Worm (Caenorhabditis elegans) whole organism, dauer: ENCODE results near the gene srsx-36.
"Not testable (repeated sequence)": the region's sequence is repeated elsewhere in the genome, so short reads cannot be mapped to it uniquely, and the experiment has no call there.

Source experiments
- unc-62 ChIP-seq: sonication (generic microtip); optimal IDR thresholded peaks from 2 replicates; lab custom pipeline; 2017; ENCODE audit warnings: missing biosample characterization, missing genetic modification reagents, missing genetic modification characterization

The srsx-36 gene

DNA sequence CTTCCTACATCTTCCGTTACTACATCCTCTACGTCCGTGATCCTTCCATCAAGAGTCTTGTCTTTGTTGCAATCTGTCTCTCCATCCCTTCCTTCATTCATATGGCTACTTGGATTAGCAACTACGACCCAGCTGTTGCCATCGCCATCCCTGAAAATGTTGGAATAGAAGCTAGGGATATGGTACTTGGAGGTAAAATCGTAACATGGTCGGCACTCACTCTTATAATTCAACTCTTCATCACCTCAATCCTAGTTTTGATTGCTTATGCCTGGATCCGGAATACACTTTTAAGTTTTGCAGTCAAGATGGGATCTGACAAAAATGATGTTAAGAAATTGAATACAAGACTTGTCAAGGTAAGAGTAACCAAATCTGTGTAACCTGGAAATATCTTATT is 5.7 kb downstream of the srsx-36 start, which contains the start of gene T26E4.18:
Gene T26E4.18, minus strand, starts transcription at position 101 of the 400 bp plus-strand sequence.
- TF ChIP-seq unc-62 = not testable (repeated sequence)

ce11 chrV:15803079-15803478 is 6.4 kb downstream of the srsx-36 start, which contains the start of gene srd-27:
Gene srd-27 (plus strand): TSS chrV:15803379.
- not testable (repeated sequence) for TF ChIP-seq unc-62

ce11 chrV:15802623-15803022 is 6.8 kb downstream of the srsx-36 start, which contains the start of gene T26E4.9:
Gene T26E4.9 (minus strand): TSS chrV:15802723.
- TF ChIP-seq unc-62 = not testable (repeated sequence)

- TF ChIP-seq unc-62 = no peak
Measured at ce11 chrV:15798108-15798507, 11.3 kb downstream of the srsx-36 start, which contains the start of gene T26E4.10. Gene T26E4.10 (minus strand): TSS chrV:15798208.

ce11 chrV:15796087-15796486 is 13.4 kb downstream of the srsx-36 start, which contains the start of gene nhr-223:
Gene nhr-223 (plus strand): TSS chrV:15796387.
- no peak for TF ChIP-seq unc-62

ce11 chrV:15793270-15793669 is 16.2 kb downstream of the srsx-36 start, which contains the start of gene T26E4.7:
Gene T26E4.7 (plus strand): TSS chrV:15793570.
- no peak for TF ChIP-seq unc-62

ce11 chrV:15792409-15792808 is 17.0 kb downstream of the srsx-36 start, which contains the start of gene T26E4.4:
Gene T26E4.4 (minus strand): TSS chrV:15792509.
- no peak for TF ChIP-seq unc-62

ce11 chrV:15782494-15782893 is 26.9 kb downstream of the srsx-36 start, which contains the start of gene T26E4.3:
Gene T26E4.3 (plus strand): TSS chrV:15782794.
- no peak for TF ChIP-seq unc-62

DNA sequence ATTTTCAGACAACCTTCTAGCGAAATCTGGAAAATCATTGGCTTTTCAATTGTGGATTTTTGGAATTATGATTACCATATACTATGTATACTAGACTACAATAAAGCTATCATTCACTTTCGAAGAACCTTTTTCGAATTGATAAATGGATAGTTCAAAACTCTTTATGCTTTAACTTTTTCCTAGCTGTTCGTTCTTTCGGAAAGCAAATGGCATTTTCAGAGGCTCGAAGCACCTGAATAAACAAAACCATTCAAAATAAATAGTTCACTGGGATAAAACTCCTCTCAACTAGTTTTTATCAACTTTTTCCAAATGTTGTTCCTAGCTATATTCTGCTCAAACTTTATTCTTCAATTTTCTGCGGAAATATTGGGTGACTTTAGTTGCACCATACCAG is 28.4 kb downstream of the srsx-36 start, which contains the start of gene T26E4.2:
Gene T26E4.2, plus strand, starts transcription at position 301 of the 400 bp plus-strand sequence.
- no peak for TF ChIP-seq unc-62

DNA sequence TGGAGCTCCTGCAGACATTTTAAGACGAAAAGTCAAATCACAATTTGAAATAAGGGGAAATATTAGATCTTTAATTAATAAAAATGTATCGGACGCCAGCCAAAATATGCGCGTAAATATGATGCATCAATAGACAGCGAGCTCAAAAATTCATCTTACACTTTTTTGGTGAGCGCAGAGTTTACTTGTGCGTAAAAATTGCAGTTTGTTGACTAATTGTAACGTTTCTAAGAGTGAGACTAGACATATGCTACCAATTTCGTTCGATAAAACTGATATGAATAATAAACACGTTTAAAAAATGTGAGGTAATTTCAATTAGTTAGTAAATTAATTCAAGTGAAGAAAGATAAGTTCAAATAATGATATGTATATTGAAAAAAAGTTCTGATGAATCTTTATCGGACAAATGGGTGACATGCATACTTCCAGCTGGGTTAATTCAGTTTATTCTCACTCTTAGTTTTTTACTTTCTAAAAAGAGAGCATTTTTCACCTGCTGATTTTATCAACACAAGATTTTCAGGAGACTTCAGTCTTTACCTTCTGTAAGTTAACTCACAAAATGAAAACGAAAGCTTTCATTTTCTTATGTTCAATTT is 30.2 kb downstream of the srsx-36 start, which contains the start of the genes nhr-285 and irld-52:
Gene nhr-285, minus strand, starts transcription at position 101 of the 602 bp plus-strand sequence.
Gene irld-52, plus strand, starts transcription at position 552 of the 602 bp plus-strand sequence.
- no peak for TF ChIP-seq unc-62

ce11 chrV:15776651-15777050 is 32.8 kb downstream of the srsx-36 start, which contains the start of gene nhr-283:
Gene nhr-283 (minus strand): TSS chrV:15776751.
- TF ChIP-seq unc-62 = no peak

DNA sequence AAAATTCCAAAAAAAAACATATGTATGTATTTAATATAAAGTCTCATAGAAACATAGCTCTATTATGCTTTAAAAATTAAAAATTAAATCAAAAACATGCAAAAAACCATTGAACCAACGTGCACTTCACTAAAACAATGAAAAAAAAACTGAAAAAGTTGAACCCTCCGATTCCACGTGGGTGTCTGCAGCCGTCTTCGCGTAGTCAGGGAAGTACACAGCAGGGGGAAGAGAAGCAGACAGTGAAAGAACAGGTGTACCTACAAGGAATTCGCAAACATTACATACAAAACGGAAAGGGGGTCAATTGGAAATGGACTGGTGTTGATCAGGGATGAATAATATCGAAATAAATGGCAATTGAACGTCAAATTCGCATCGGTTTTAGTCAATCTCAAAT is 35.5 kb downstream of the srsx-36 start:
- no peak for TF ChIP-seq unc-62

DNA sequence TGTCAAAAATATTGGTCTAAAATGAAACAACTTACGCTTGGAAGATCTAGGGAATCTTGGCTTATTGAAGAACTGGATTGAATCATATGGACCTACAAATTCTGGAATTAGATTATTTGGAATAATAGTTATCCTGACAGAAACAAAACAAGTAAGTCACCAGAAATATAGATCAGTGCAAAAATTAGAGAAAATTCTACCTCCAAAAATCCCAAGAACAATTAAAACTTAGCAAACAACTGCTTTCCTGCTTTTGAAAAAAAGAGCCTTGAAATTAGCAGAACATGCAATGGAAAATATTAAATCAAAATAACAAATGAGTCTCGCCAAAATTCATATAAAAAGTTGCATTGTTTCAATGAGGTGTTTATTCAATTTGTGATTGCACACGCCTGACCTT is 36.3 kb downstream of the srsx-36 start, which contains the start of gene nhr-60:
Gene nhr-60, minus strand, starts transcription at position 101 of the 400 bp plus-strand sequence.
- TF ChIP-seq unc-62 = no peak

- TF ChIP-seq unc-62 = no peak
Measured at ce11 chrV:15769072-15769471, 40.4 kb downstream of the srsx-36 start, which contains the start of gene F57A10.4. Gene F57A10.4 (plus strand): TSS chrV:15769438.

DNA sequence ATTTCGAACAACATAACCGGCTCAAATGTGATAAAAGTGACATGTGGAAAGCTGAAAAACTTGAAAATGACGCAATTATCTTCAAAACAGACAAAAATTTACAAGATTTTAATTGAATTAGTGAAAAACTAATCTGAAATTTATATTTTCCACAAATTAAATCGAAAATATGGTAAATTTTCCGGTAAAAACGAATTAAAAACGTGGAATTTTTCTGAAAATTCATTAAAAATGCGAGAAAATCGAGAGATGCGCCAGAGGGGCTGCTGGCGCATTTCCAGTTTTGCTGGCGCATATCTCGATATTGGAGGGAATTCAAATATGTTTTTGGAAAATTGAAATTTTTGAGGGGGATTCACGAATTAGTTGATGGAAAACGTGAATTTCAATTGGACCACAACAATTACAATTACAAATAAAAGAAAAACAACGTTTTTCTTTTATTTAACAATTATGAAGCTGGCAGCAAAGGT is 43.3 kb downstream of the srsx-36 start, which contains the start of the genes haf-3 and F57A10.2:
Gene haf-3, minus strand, starts transcription at position 51 of the 473 bp plus-strand sequence.
Gene F57A10.2, plus strand, starts transcription at position 454 of the 473 bp plus-strand sequence.
- no peak for TF ChIP-seq unc-62

ce11 chrV:15758449-15758848 is 51.0 kb downstream of the srsx-36 start, which contains the start of gene str-9:
Gene str-9 (plus strand): TSS chrV:15758749.
- no peak for TF ChIP-seq unc-62
